Worm (Caenorhabditis elegans): ENCODE results near the gene F55B11.3.

DNA sequence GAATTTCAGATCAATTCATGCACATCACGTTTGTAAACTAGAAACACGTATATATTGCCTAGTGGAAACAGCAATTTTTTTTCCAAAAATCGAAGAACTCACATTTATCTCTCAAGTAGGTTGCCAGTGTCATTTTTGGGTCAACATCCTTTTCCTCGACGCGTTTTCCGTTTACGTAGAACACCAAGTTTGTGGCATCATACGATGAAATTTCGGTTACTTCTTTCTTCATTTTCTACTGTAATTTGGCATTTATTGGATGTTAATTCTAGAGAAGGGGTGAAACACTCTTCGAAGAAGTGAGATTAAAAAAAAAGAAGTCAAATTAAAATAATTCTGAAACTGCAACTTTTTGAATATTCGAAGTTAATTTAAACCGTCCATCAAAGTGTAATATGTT is 11.8 kb upstream of the F55B11.3 start, which contains the start of gene xdh-1:
- TF ChIP-seq fkh-10 (GFP tag; optimal IDR thresholded peaks at IDR 0.05) = no peak
- TF ChIP-seq lir-3 (tag; optimal IDR thresholded peaks at IDR 0.05) = no peak
- TF ChIP-seq daf-12 (tag; optimal IDR thresholded peaks at IDR 0.05) = no peak
- TF ChIP-seq ama-1 (optimal IDR thresholded peaks at IDR 0.05) = no peak
- no peak for TF ChIP-seq unc-62 (GFP tag; optimal IDR thresholded peaks at IDR 0.05 in 1 of 2)
- TF ChIP-seq unc-62 (tag; optimal IDR thresholded peaks at IDR 0.05) = no peak
- no peak for TF ChIP-seq set-16 (GFP tag; IDR thresholded peaks at IDR 0.05)
- no peak for TF ChIP-seq zag-1 (tag; optimal IDR thresholded peaks at IDR 0.05)
- no peak for TF ChIP-seq ceh-28 (tag; optimal IDR thresholded peaks at IDR 0.05)

Data from whole organism, L4 larva.